Fruit fly (Drosophila melanogaster): ENCODE measurements around the gene CG13484.

- TF ChIP-seq Eip75B (GFP tag; optimal IDR thresholded peaks at IDR 0.05) (peak; percentile 58), OdsH (GFP tag; optimal IDR thresholded peaks at IDR 0.05) (peak; percentile 47), CG34406 (GFP tag; optimal IDR thresholded peaks at IDR 0.05) (peak; percentile 51), salr (GFP tag; optimal IDR thresholded peaks at IDR 0.05) (no peak)
These were observed 2.4 kb upstream of the CG13484 start for dm6 chr3L:14055260-14055696.
